Fruit fly (Drosophila melanogaster): ENCODE results near the gene U4-U6-60K.

U4-U6-60K gene

dm6 chr3L:17486794-17487726 lies 26.7 kb downstream of the U4-U6-60K start, which contains the start of gene Oatp74D (continued):
- 0 out of 3 replicates have a peak, but pooled peaks have one; percentile 44 for TF ChIP-seq gce (GFP tag; IDR thresholded peaks at IDR 0.05)

dm6 chr3L:17486130-17486529 lies 27.6 kb downstream of the U4-U6-60K start, which contains the start of gene CG6333:
Gene CG6333 (minus strand): TSS chr3L:17486230.
- no peak for TF ChIP-seq D19B (GFP tag; optimal IDR thresholded peaks at IDR 0.05)
- no peak for TF ChIP-seq CG11723 (GFP tag; optimal IDR thresholded peaks at IDR 0.05)
- TF ChIP-seq tll (GFP tag; optimal IDR thresholded peaks at IDR 0.05), result no peak
- TF ChIP-seq E2f2 (GFP tag; IDR thresholded peaks at IDR 0.05), result no peak

DNA sequence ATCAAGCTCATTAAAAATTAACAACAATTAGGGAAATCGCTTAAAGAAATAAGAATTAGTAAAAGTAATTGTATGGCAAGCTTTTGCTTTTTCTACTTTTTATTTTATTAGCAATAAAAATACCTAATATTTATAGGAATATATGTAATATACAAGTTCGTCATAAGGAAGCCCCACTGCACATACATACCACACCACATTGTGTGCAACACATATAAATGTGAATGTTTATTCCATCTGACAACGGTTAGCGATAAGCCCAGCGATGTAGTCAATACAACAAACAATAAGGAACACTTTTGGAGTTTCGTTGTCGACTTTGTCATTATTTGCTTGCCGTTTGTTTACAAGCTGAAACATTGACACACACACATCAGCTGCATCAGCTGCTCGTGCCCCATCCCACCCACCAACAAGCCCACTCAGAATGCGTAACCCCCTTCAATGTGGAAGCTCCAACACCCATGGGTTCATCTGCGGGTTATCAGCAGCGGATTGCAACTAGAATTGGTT lies 28.4 kb downstream of the U4-U6-60K start:
- TF ChIP-seq jing (GFP tag; optimal IDR thresholded peaks at IDR 0.05) (no peak), aop (GFP tag; IDR thresholded peaks at IDR 0.05) (no peak), odd (GFP tag; optimal IDR thresholded peaks at IDR 0.05) (peak; percentile 88), CG2875 (GFP tag; optimal IDR thresholded peaks at IDR 0.05) (peak; percentile 97), CG13123 (GFP tag; optimal IDR thresholded peaks at IDR 0.05) (peak; percentile 71), luna (GFP tag; optimal IDR thresholded peaks at IDR 0.05) (no peak), fd64A (GFP tag; optimal IDR thresholded peaks at IDR 0.05) (peak; percentile 98), CG1603 (tag; optimal IDR thresholded peaks at IDR 0.05) (peak; percentile 94), CG10366 (GFP tag; IDR thresholded peaks at IDR 0.05) (peak; percentile 22; the same call in 1 of the 2 replicates), CG13287 (GFP tag; IDR thresholded peaks at IDR 0.05; ENCODE audit: partially characterized antibody) (no peak), Adf1 (GFP tag; IDR thresholded peaks at IDR 0.05) (no peak), CG9215 (GFP tag; IDR thresholded peaks at IDR 0.05) (no peak), gsb (GFP tag; IDR thresholded peaks at IDR 0.05) (no peak), CG18619 (GFP tag; optimal IDR thresholded peaks at IDR 0.05) (peak; percentile 65), nau (GFP tag; optimal IDR thresholded peaks at IDR 0.05) (peak; percentile 90), CG11504 (tag; optimal IDR thresholded peaks at IDR 0.05) (peak; percentile 63), CG1602 (GFP tag; optimal IDR thresholded peaks at IDR 0.05) (peak; percentile 43), amos (GFP tag; IDR thresholded peaks at IDR 0.05; ENCODE audit: partially characterized antibody) (no peak), Dp (GFP tag; optimal IDR thresholded peaks at IDR 0.05) (no peak), D19A (tag; optimal IDR thresholded peaks at IDR 0.05) (peak; percentile 70), pzg (GFP tag; optimal IDR thresholded peaks at IDR 0.05) (no peak), Bdp1 (GFP tag; optimal IDR thresholded peaks at IDR 0.05) (peak; percentile 35), lov (optimal IDR thresholded peaks at IDR 0.05) (no peak), lov (GFP tag; IDR thresholded peaks at IDR 0.05) (peak; percentile 89; the same call in 2 of the 3 replicates), ab (GFP tag; optimal IDR thresholded peaks at IDR 0.05) (no peak), jumu (GFP tag; optimal IDR thresholded peaks at IDR 0.05) (peak; percentile 22), CG12391 (tag; optimal IDR thresholded peaks at IDR 0.05) (peak; percentile 63), Nf-YA (GFP tag; IDR thresholded peaks at IDR 0.05) (peak; percentile 58; the same call in 1 of the 2 replicates), Gsc (GFP tag; IDR thresholded peaks at IDR 0.05) (no peak), br (optimal IDR thresholded peaks at IDR 0.05) (no peak), CG11085 (GFP tag; IDR thresholded peaks at IDR 0.05) (no peak), crol (GFP tag; IDR thresholded peaks at IDR 0.05) (no peak), CG6813 (GFP tag; optimal IDR thresholded peaks at IDR 0.05) (peak; percentile 95), Vsx1 (GFP tag; optimal IDR thresholded peaks at IDR 0.05) (peak; percentile 92), dysf (GFP tag; IDR thresholded peaks at IDR 0.05) (no peak), CG34422 (GFP tag; IDR thresholded peaks at IDR 0.05) (peak; percentile 37; the same call in 2 of the 3 replicates), Atf-2 (GFP tag; optimal IDR thresholded peaks at IDR 0.05) (peak; percentile 19), Xbp1 (GFP tag; optimal IDR thresholded peaks at IDR 0.05) (peak; percentile 44), CG10267 (tag; optimal IDR thresholded peaks at IDR 0.05) (peak; percentile 40), chif (GFP tag; optimal IDR thresholded peaks at IDR 0.05) (peak; percentile 55 to 60)
